Worm (Caenorhabditis elegans): Measurements from ENCODE around the gene Y26E6A.3.

DNA sequence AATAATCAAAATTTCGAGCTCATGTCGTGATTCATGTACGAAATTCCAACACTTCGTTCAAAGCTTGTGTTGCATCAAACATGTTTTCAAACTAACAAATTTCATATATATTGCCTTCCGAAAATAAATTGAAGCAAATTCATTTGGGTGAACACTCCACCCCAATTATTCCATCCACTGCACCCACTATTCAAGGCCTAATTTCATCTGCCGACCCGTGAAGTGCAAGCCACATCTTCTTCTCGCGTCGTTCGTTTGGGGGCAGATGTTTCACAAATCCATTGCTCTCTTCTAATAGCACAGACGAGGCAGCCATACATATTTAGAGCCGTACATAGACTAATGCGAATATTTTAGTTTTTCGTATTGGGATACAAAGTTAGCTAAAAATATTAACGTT is 34.4 kb upstream of the Y26E6A.3 start:
- TF ChIP-seq nhr-76 (tag; optimal IDR thresholded peaks at IDR 0.05) (no peak), nhr-12 (tag; optimal IDR thresholded peaks at IDR 0.05) (no peak), nhr-237 (tag; optimal IDR thresholded peaks at IDR 0.05) (no peak), hlh-1 (tag; optimal IDR thresholded peaks at IDR 0.05) (no peak), unc-39 (tag; optimal IDR thresholded peaks at IDR 0.05) (no peak), elt-3 (tag; optimal IDR thresholded peaks at IDR 0.05) (no peak), lsy-2 (tag; optimal IDR thresholded peaks at IDR 0.05) (no peak), pha-4 (tag; optimal IDR thresholded peaks at IDR 0.05) (no peak)
